Fruit fly (Drosophila melanogaster) whole organism, embryonic: Measurements from ENCODE around the gene CG10208.

Experiments used
- Blimp-1 ChIP-seq: fragments of 200-800 bp; sonication (Bioruptor generic); optimal IDR thresholded peaks from 3 replicates; lab custom pipeline; 2018; ENCODE audit warnings: missing biosample characterization, missing genetic modification characterization, mild to moderate bottlenecking, moderate library complexity, missing genetic modification reagents
- C15 ChIP-seq: fragments of 200-800 bp; sonication (Bioruptor generic); IDR thresholded peaks from 3 replicates; pipeline ENCODE4 v1.3.6; 2022; ENCODE audit warnings: missing biosample characterization, missing genetic modification characterization
- CG10431 ChIP-seq: fragments of 200-800 bp; sonication (Bioruptor generic); optimal IDR thresholded peaks from 3 replicates; lab custom pipeline; 2018; ENCODE audit warnings: missing biosample characterization, mild to moderate bottlenecking, missing genetic modification characterization
- CG10543 ChIP-seq: fragments of 200-800 bp; sonication (Bioruptor generic); optimal IDR thresholded peaks from 3 replicates; lab custom pipeline; 2017; ENCODE audit warnings: missing biosample characterization, mild to moderate bottlenecking, missing genetic modification characterization, moderate library complexity
- CG11560 ChIP-seq: fragments of 200-800 bp; sonication (Bioruptor generic); IDR thresholded peaks from 3 replicates; pipeline ENCODE4 v1.3.6; 2022; ENCODE audit warnings: missing biosample characterization, missing genetic modification characterization
- CG15073 ChIP-seq: fragments of 200-800 bp; sonication (Bioruptor generic); optimal IDR thresholded peaks from 2 replicates; lab custom pipeline; 2016; ENCODE audit warnings: missing biosample characterization, missing genetic modification characterization
- CG15514 ChIP-seq: fragments of 200-800 bp; sonication (Bioruptor generic); optimal IDR thresholded peaks from 3 replicates; lab custom pipeline; 2017; ENCODE audit warnings: missing biosample characterization, missing genetic modification characterization, mild to moderate bottlenecking, moderate library complexity, missing genetic modification reagents
- CG1603 ChIP-seq: fragments of 200-800 bp; sonication (Bioruptor generic); optimal IDR thresholded peaks from 2 replicates; lab custom pipeline; 2019; ENCODE audit warnings: missing biosample characterization, mild to moderate bottlenecking, missing genetic modification characterization, moderate library complexity
- CG16813 ChIP-seq: fragments of 200-800 bp; sonication (Bioruptor generic); IDR thresholded peaks from 3 replicates; pipeline ENCODE4 v1.3.6; 2022; ENCODE audit warnings: missing biosample characterization, missing genetic modification characterization; ENCODE audit not compliant: partially characterized antibody
- CG17359 ChIP-seq: fragments of 200-800 bp; sonication (Bioruptor generic); optimal IDR thresholded peaks from 3 replicates; lab custom pipeline; 2018; ENCODE audit warnings: missing biosample characterization, mild to moderate bottlenecking, missing genetic modification characterization, moderate library complexity
- CG17568 ChIP-seq: fragments of 200-800 bp; sonication (Bioruptor generic); optimal IDR thresholded peaks from 2 replicates; lab custom pipeline; 2018; ENCODE audit warnings: missing biosample characterization, mild to moderate bottlenecking, missing genetic modification characterization, moderate library complexity
- CG1832 ChIP-seq: fragments of 200-800 bp; sonication (Bioruptor generic); optimal IDR thresholded peaks from 2 replicates; lab custom pipeline; 2017; ENCODE audit warnings: missing biosample characterization, mild to moderate bottlenecking, missing genetic modification characterization, inconsistent platforms
- CG2202 ChIP-seq: fragments of 200-800 bp; sonication (Bioruptor generic); optimal IDR thresholded peaks from 2 replicates; lab custom pipeline; 2018; ENCODE audit warnings: missing biosample characterization, mild to moderate bottlenecking, missing genetic modification characterization
- CG2875 ChIP-seq: fragments of 200-800 bp; sonication (Bioruptor generic); optimal IDR thresholded peaks from 2 replicates; lab custom pipeline; 2017; ENCODE audit warnings: missing biosample characterization, mild to moderate bottlenecking, missing genetic modification characterization, missing genetic modification reagents
- CG32772 ChIP-seq: fragments of 200-800 bp; sonication (Bioruptor generic); IDR thresholded peaks from 2 replicates; pipeline ENCODE4 v1.3.6; 2022; ENCODE audit warnings: missing biosample characterization, missing genetic modification characterization
- CG34224 ChIP-seq: fragments of 200-800 bp; sonication (Bioruptor generic); IDR thresholded peaks from 3 replicates; pipeline ENCODE4 v1.3.6; 2022; ENCODE audit warnings: missing biosample characterization, missing genetic modification characterization; ENCODE audit not compliant: partially characterized antibody
- CG34422 ChIP-seq: fragments of 200-800 bp; sonication (Bioruptor generic); IDR thresholded peaks from 3 replicates; pipeline ENCODE4 v1.3.6; 2022; ENCODE audit warnings: missing biosample characterization, missing genetic modification characterization
- CG4360 ChIP-seq: fragments of 200-800 bp; sonication (Bioruptor generic); IDR thresholded peaks from 2 replicates; pipeline ENCODE4 v1.3.6; 2022; ENCODE audit warnings: missing biosample characterization, missing genetic modification characterization
- CG43689 ChIP-seq: fragments of 200-800 bp; sonication (Bioruptor generic); IDR thresholded peaks from 2 replicates; pipeline ENCODE4 v1.3.6; 2022; ENCODE audit warnings: missing biosample characterization, missing genetic modification characterization
- CG4424 ChIP-seq: fragments of 200-800 bp; sonication (Bioruptor generic); optimal IDR thresholded peaks from 3 replicates; lab custom pipeline; 2016; ENCODE audit warnings: missing biosample characterization, missing genetic modification characterization
- CG4820 ChIP-seq: fragments of 200-800 bp; sonication (Bioruptor generic); optimal IDR thresholded peaks from 3 replicates; lab custom pipeline; 2016; ENCODE audit warnings: missing biosample characterization, missing genetic modification characterization
- CG7357 ChIP-seq: fragments of 200-800 bp; sonication (Bioruptor generic); IDR thresholded peaks from 3 replicates; pipeline ENCODE4 v1.3.6; 2022; ENCODE audit warnings: missing biosample characterization, missing genetic modification characterization
- CG8089 ChIP-seq: fragments of 200-800 bp; sonication (Bioruptor generic); optimal IDR thresholded peaks from 3 replicates; lab custom pipeline; 2016; ENCODE audit warnings: missing biosample characterization, missing genetic modification characterization
- CG8944 ChIP-seq: fragments of 200-800 bp; sonication (Bioruptor generic); optimal IDR thresholded peaks from 3 replicates; lab custom pipeline; 2016; ENCODE audit warnings: missing biosample characterization, missing genetic modification characterization
- Camta ChIP-seq: fragments of 200-800 bp; sonication (Bioruptor generic); optimal IDR thresholded peaks from 2 replicates; lab custom pipeline; 2016; ENCODE audit warnings: missing biosample characterization, missing genetic modification characterization
- D19B ChIP-seq: fragments of 200-800 bp; sonication (Bioruptor generic); optimal IDR thresholded peaks from 2 replicates; lab custom pipeline; 2017; ENCODE audit warnings: missing biosample characterization, mild to moderate bottlenecking, missing genetic modification characterization
- Doc3 ChIP-seq: fragments of 200-800 bp; sonication (Bioruptor generic); IDR thresholded peaks from 3 replicates; pipeline ENCODE4 v1.3.6; 2022; ENCODE audit warnings: missing biosample characterization, missing genetic modification characterization; ENCODE audit not compliant: partially characterized antibody
- Ets97D ChIP-seq: fragments of 200-800 bp; sonication (Bioruptor generic); optimal IDR thresholded peaks from 3 replicates; lab custom pipeline; 2016; ENCODE audit warnings: missing biosample characterization, missing genetic modification characterization
- Fer1 ChIP-seq: fragments of 200-800 bp; sonication (Bioruptor generic); optimal IDR thresholded peaks from 2 replicates; lab custom pipeline; 2017; ENCODE audit warnings: missing biosample characterization, mild to moderate bottlenecking, missing genetic modification characterization
- GATAe ChIP-seq: fragments of 200-800 bp; sonication (Bioruptor generic); conservative IDR thresholded peaks from 2 replicates; pipeline ENCODE4 v1.3.6; 2022; ENCODE audit warnings: missing biosample characterization, missing genetic modification characterization
- H2.0 ChIP-seq: fragments of 200-800 bp; sonication (Bioruptor generic); IDR thresholded peaks from 2 replicates; pipeline ENCODE4 v1.3.6; 2022; ENCODE audit warnings: missing biosample characterization, missing genetic modification characterization
- Mad ChIP-seq: fragments of 200-800 bp; sonication (Bioruptor generic); optimal IDR thresholded peaks from 2 replicates; lab custom pipeline; 2016; ENCODE audit warnings: missing biosample characterization, missing genetic modification characterization
- Optix ChIP-seq: fragments of 200-800 bp; sonication (Bioruptor generic); IDR thresholded peaks from 3 replicates; pipeline ENCODE4 v1.3.6; 2022; ENCODE audit warnings: missing biosample characterization, missing genetic modification characterization
- Side ChIP-seq: fragments of 200-800 bp; sonication (Bioruptor generic); optimal IDR thresholded peaks from 2 replicates; lab custom pipeline; 2016; ENCODE audit warnings: missing biosample characterization, missing genetic modification characterization
- ara ChIP-seq: fragments of 200-800 bp; sonication (Bioruptor generic); IDR thresholded peaks from 2 replicates; pipeline ENCODE4 v1.3.6; 2022; ENCODE audit warnings: missing biosample characterization, missing genetic modification characterization
- dmrt99B ChIP-seq: fragments of 200-800 bp; sonication (Bioruptor generic); optimal IDR thresholded peaks from 2 replicates; lab custom pipeline; 2018; ENCODE audit warnings: missing biosample characterization, mild to moderate bottlenecking, missing genetic modification characterization, moderate library complexity
- fru ChIP-seq: fragments of >200 bp; optimal IDR thresholded peaks from 2 replicates; lab custom pipeline; 2017
- gro ChIP-seq: fragments of 200-800 bp; sonication (Bioruptor generic); optimal IDR thresholded peaks from 2 replicates; lab custom pipeline; 2016; ENCODE audit warnings: missing biosample characterization, missing genetic modification characterization
- gsb-n ChIP-seq: fragments of 200-800 bp; sonication (Bioruptor generic); optimal IDR thresholded peaks from 3 replicates; lab custom pipeline; 2018; ENCODE audit warnings: missing biosample characterization, mild to moderate bottlenecking, missing genetic modification characterization
- kni ChIP-seq: fragments of 200-800 bp; sonication (Bioruptor generic); optimal IDR thresholded peaks from 3 replicates; lab custom pipeline; 2017; ENCODE audit warnings: mild to moderate bottlenecking, missing biosample characterization, missing genetic modification reagents, missing genetic modification characterization
- lab ChIP-seq: fragments of 200-800 bp; sonication (Bioruptor generic); optimal IDR thresholded peaks from 3 replicates; lab custom pipeline; 2017; ENCODE audit warnings: missing biosample characterization, missing genetic modification characterization, mild to moderate bottlenecking, moderate library complexity, missing genetic modification reagents
- lov ChIP-seq, 2 experiments: fragments of 200-800 bp in 1 of 2; fragments of >200 bp in 1 of 2; sonication (Bioruptor generic) in 1 of 2; IDR thresholded peaks in 1 of 2; optimal IDR thresholded peaks in 1 of 2; 2 replicates in 1 of 2; 3 replicates in 1 of 2; pipeline versions ENCODE4 v1.3.6 to Lab custom; 2017 to 2022; ENCODE audit warnings: missing biosample characterization in 1 of 2, missing genetic modification characterization in 1 of 2
- maf-S ChIP-seq: fragments of 200-800 bp; sonication (Bioruptor generic); optimal IDR thresholded peaks from 2 replicates; lab custom pipeline; 2016; ENCODE audit warnings: missing biosample characterization, missing genetic modification characterization
- nom ChIP-seq: fragments of 200-800 bp; sonication (Bioruptor generic); optimal IDR thresholded peaks from 2 replicates; lab custom pipeline; 2017; ENCODE audit warnings: missing biosample characterization, missing genetic modification characterization, mild to moderate bottlenecking, moderate library complexity, missing genetic modification reagents
- phol ChIP-seq: fragments of 200-800 bp; sonication (Bioruptor generic); optimal IDR thresholded peaks from 3 replicates; lab custom pipeline; 2018; ENCODE audit warnings: missing biosample characterization, mild to moderate bottlenecking, missing genetic modification characterization, moderate library complexity
- prd ChIP-seq, 3 experiments: fragments of >200 bp in 2 of 3; fragments of 200-800 bp in 1 of 3; sonication (Bioruptor generic) in 1 of 3; optimal IDR thresholded peaks in 2 of 3; IDR thresholded peaks in 1 of 3; 2 replicates in 2 of 3; 3 replicates in 1 of 3; pipeline versions ENCODE4 v1.3.6 to Lab custom; 2017 to 2022; ENCODE audit warnings: missing biosample characterization in 1 of 3, missing genetic modification characterization in 1 of 3
- sens-2 ChIP-seq: fragments of 200-800 bp; sonication (Bioruptor generic); IDR thresholded peaks from 2 replicates; pipeline ENCODE4 v1.3.6; 2022; ENCODE audit warnings: missing biosample characterization, missing genetic modification characterization
- unpg ChIP-seq: fragments of 200-800 bp; sonication (Bioruptor generic); optimal IDR thresholded peaks from 3 replicates; lab custom pipeline; 2018; ENCODE audit warnings: missing biosample characterization, mild to moderate bottlenecking, missing genetic modification characterization, moderate library complexity
- vfl ChIP-seq: fragments of 200-800 bp; sonication (Bioruptor generic); optimal IDR thresholded peaks from 2 replicates; lab custom pipeline; 2016; ENCODE audit warnings: missing biosample characterization, missing genetic modification characterization

CG10208 gene

dm6 chr3R:23767417-23767853, 6.5 kb downstream of the CG10208 start, which contains the start of the genes CG10214 and CG10375 (continued):
- peak; percentile 50 for TF ChIP-seq CG16813
- TF ChIP-seq CG17568 (GFP tag; lab: Kevin White, UChicago) = no peak
- no peak for TF ChIP-seq lov (optimal IDR thresholded peaks at IDR 0.05; lab: Kevin White, UChicago)
- peak; percentile 74; the same call in 1 of the 3 replicates for TF ChIP-seq lov (GFP tag; IDR thresholded peaks at IDR 0.05; lab: Robert Waterston, UW)
- TF ChIP-seq gro (GFP tag; lab: Kevin White, UChicago) = peak; percentile 80
- no peak for TF ChIP-seq Blimp-1 (GFP tag; lab: Kevin White, UChicago)
- no peak for TF ChIP-seq sens-2 (GFP tag; lab: Robert Waterston, UW)
- no peak for TF ChIP-seq fru (lab: Kevin White, UChicago)
- TF ChIP-seq CG2875 = peak; percentile 43
- TF ChIP-seq Mad = peak; percentile 65
- TF ChIP-seq H2.0 (GFP tag; lab: Robert Waterston, UW) = peak; percentile 55
- TF ChIP-seq prd (optimal IDR thresholded peaks at IDR 0.05; lab: Kevin White, UChicago) = no peak
- peak; percentile 74 for TF ChIP-seq prd (GFP tag; IDR thresholded peaks at IDR 0.05; lab: Robert Waterston, UW)
- peak; percentile 60 for TF ChIP-seq GATAe (GFP tag; lab: Robert Waterston, UW)
- TF ChIP-seq Fer1 (GFP tag; lab: Kevin White, UChicago) = peak; percentile 82
- TF ChIP-seq CG7357 (GFP tag; lab: Robert Waterston, UW) = no peak; the same call in 2 of the 3 replicates
- TF ChIP-seq C15 = no peak
- peak; percentile 87 for TF ChIP-seq Ets97D
- TF ChIP-seq unpg = peak; percentile 76
- peak; percentile 78 for TF ChIP-seq Camta (GFP tag; lab: Kevin White, UChicago)
- peak; percentile 50 for TF ChIP-seq gsb-n
- TF ChIP-seq kni (GFP tag; lab: Kevin White, UChicago) = peak; percentile 23
- no peak for TF ChIP-seq CG43689 (GFP tag; lab: Robert Waterston, UW)
- peak; percentile 75 for TF ChIP-seq CG4424 (GFP tag; lab: Kevin White, UChicago)
- 0 out of 3 replicates have a peak, but pooled peaks have one; percentile 27 for TF ChIP-seq Doc3 (GFP tag; lab: Robert Waterston, UW)
- peak; percentile 94 for TF ChIP-seq CG1603 (tag; lab: Kevin White, UChicago)
- peak; percentile 67 for TF ChIP-seq CG8089 (GFP tag; lab: Kevin White, UChicago)
- TF ChIP-seq nom (GFP tag; lab: Kevin White, UChicago) = peak; percentile 44
- no peak for TF ChIP-seq CG4360 (GFP tag; lab: Robert Waterston, UW)
- peak; percentile 32 for TF ChIP-seq CG2202
- TF ChIP-seq D19B (GFP tag; lab: Kevin White, UChicago) = peak; percentile 27
- peak; percentile 25 for TF ChIP-seq CG10543
- peak; percentile 69 for TF ChIP-seq vfl
- peak; percentile 98 for TF ChIP-seq phol (tag; lab: Kevin White, UChicago)
- peak; percentile 81 for TF ChIP-seq Side
- TF ChIP-seq lab (GFP tag; lab: Kevin White, UChicago) = peak; percentile 70
- TF ChIP-seq CG15514 (GFP tag; lab: Kevin White, UChicago) = peak; percentile 72
- TF ChIP-seq CG34422 (GFP tag; lab: Robert Waterston, UW) = peak; percentile 34; the same call in 1 of the 3 replicates
- peak; percentile 78 for TF ChIP-seq CG8944
- TF ChIP-seq CG10431 (GFP tag; lab: Kevin White, UChicago) = no peak
- peak; percentile 29 for TF ChIP-seq CG15073
- peak; percentile 10; the same call in 1 of the 2 replicates for TF ChIP-seq ara (GFP tag; lab: Robert Waterston, UW)
- TF ChIP-seq CG17359 (tag; lab: Kevin White, UChicago) = peak; percentile 67
- TF ChIP-seq maf-S (GFP tag; lab: Kevin White, UChicago) = peak; percentile 74
- TF ChIP-seq CG4820 (GFP tag; lab: Kevin White, UChicago) = peak; percentile 70
- no peak; the same call in 2 of the 3 replicates for TF ChIP-seq CG34224
- peak; percentile 48; the same call in 1 of the 2 replicates for TF ChIP-seq CG32772 (GFP tag; lab: Robert Waterston, UW)
- no peak for TF ChIP-seq CG1832 (GFP tag; lab: Kevin White, UChicago)
- peak; percentile 46 for TF ChIP-seq dmrt99B (tag; lab: Kevin White, UChicago)
- TF ChIP-seq CG11560 (tag; lab: Robert Waterston, UW) = peak; percentile 81; the same call in 2 of the 3 replicates
- TF ChIP-seq Optix = 0 out of 3 replicates have a peak, but pooled peaks have one; percentile 25
